Worm (Caenorhabditis elegans) whole organism, L4/young adult: Measurements from ENCODE around the gene F53E10.1.

ENCODE experiments used
- W03F9.2 ChIP-seq: fragments of 150-350 bp; optimal IDR thresholded peaks from 2 replicates; lab custom pipeline; 2014; ENCODE audit warnings: missing biosample characterization, missing genetic modification characterization
- dao-5 ChIP-seq: sonication (generic microtip); optimal IDR thresholded peaks from 2 replicates; lab custom pipeline; 2016; ENCODE audit warnings: missing genotype, missing genetic modification characterization, moderate library complexity, missing compliant biosample characterization
- him-1 ChIP-seq: sonication (generic microtip); optimal IDR thresholded peaks from 2 replicates; lab custom pipeline; 2016; ENCODE audit warnings: missing genotype, missing genetic modification reagents, missing genetic modification characterization, missing compliant biosample characterization

DNA sequence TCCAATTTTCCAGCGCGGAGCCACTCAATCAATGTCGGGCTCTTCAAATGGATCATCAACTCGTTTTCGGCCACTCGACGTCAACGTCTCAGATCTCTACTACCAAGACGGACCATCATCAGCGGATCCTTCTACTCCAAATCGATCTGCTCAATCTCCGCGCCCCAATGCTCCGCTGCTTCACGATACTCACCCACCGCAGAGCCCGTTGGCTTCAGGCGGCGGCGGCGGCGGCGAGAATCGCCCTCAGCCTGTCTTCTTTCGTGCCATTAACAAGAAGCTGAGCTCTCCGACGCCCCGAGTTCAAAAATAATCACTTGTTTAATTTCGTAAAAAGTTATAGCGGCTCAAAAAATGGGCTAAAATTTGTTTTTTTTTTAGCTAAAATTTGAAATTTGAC lies 31.0 kb downstream of the F53E10.1 start:
- TF ChIP-seq dao-5, result no peak
- no peak for TF ChIP-seq him-1
- TF ChIP-seq W03F9.2, result no peak
